Fruit fly (Drosophila melanogaster) whole organism, embryonic: Measurements from ENCODE around the gene CG16984.
A peak's percentile ranks its signal among the peaks of the same experiment; 100 is the strongest.

Experiments used
- Ada2b ChIP-seq: fragments of 200-800 bp; sonication (Bioruptor generic); IDR thresholded peaks from 2 replicates; pipeline ENCODE4 v1.3.6; 2022; ENCODE audit warnings: missing biosample characterization, missing genetic modification characterization
- B-H2 ChIP-seq: fragments of 200-800 bp; sonication (Bioruptor generic); optimal IDR thresholded peaks from 2 replicates; lab custom pipeline; 2018; ENCODE audit warnings: missing biosample characterization, mild to moderate bottlenecking, missing genetic modification characterization
- CG1024 ChIP-seq: fragments of 200-800 bp; sonication (Bioruptor generic); IDR thresholded peaks from 2 replicates; pipeline ENCODE4 v1.3.6; 2022; ENCODE audit warnings: missing biosample characterization, missing genetic modification characterization
- CG10274 ChIP-seq: fragments of 200-800 bp; sonication (Bioruptor generic); optimal IDR thresholded peaks from 3 replicates; lab custom pipeline; 2017; ENCODE audit warnings: missing biosample characterization, mild to moderate bottlenecking, missing genetic modification characterization
- CG10462 ChIP-seq: fragments of 200-800 bp; sonication (Bioruptor generic); optimal IDR thresholded peaks from 2 replicates; lab custom pipeline; 2016; ENCODE audit warnings: missing biosample characterization, missing genetic modification characterization
- CG12071 ChIP-seq: fragments of 200-800 bp; sonication (Bioruptor generic); optimal IDR thresholded peaks from 3 replicates; lab custom pipeline; 2018; ENCODE audit warnings: missing biosample characterization, mild to moderate bottlenecking, missing genetic modification characterization
- CG13287 ChIP-seq: fragments of 200-800 bp; sonication (Bioruptor generic); IDR thresholded peaks from 2 replicates; pipeline ENCODE4 v1.3.6; 2022; ENCODE audit warnings: missing biosample characterization, missing genetic modification characterization; ENCODE audit not compliant: partially characterized antibody
- CG14667 ChIP-seq: fragments of 200-800 bp; sonication (Bioruptor generic); IDR thresholded peaks from 2 replicates; pipeline ENCODE4 v1.3.6; 2022; ENCODE audit warnings: missing biosample characterization, missing genetic modification characterization
- CG15073 ChIP-seq: fragments of 200-800 bp; sonication (Bioruptor generic); optimal IDR thresholded peaks from 2 replicates; lab custom pipeline; 2016; ENCODE audit warnings: missing biosample characterization, missing genetic modification characterization
- CG17359 ChIP-seq: fragments of 200-800 bp; sonication (Bioruptor generic); optimal IDR thresholded peaks from 3 replicates; lab custom pipeline; 2018; ENCODE audit warnings: missing biosample characterization, mild to moderate bottlenecking, missing genetic modification characterization, moderate library complexity
- CG1832 ChIP-seq: fragments of 200-800 bp; sonication (Bioruptor generic); optimal IDR thresholded peaks from 2 replicates; lab custom pipeline; 2017; ENCODE audit warnings: missing biosample characterization, mild to moderate bottlenecking, missing genetic modification characterization, inconsistent platforms
- CG2116 ChIP-seq: fragments of 200-800 bp; sonication (Bioruptor generic); optimal IDR thresholded peaks from 3 replicates; lab custom pipeline; 2018; ENCODE audit warnings: missing biosample characterization, mild to moderate bottlenecking, missing genetic modification characterization
- CG30431 ChIP-seq: fragments of 200-800 bp; sonication (Bioruptor generic); optimal IDR thresholded peaks from 2 replicates; lab custom pipeline; 2017; ENCODE audit warnings: missing biosample characterization, missing genetic modification characterization
- CG34422 ChIP-seq: fragments of 200-800 bp; sonication (Bioruptor generic); IDR thresholded peaks from 3 replicates; pipeline ENCODE4 v1.3.6; 2022; ENCODE audit warnings: missing biosample characterization, missing genetic modification characterization
- CG4282 ChIP-seq: fragments of 200-800 bp; sonication (Bioruptor generic); optimal IDR thresholded peaks from 2 replicates; lab custom pipeline; 2016; ENCODE audit warnings: missing biosample characterization, missing genetic modification characterization
- CG4404 ChIP-seq: fragments of 200-800 bp; sonication (Bioruptor generic); IDR thresholded peaks from 2 replicates; pipeline ENCODE4 v1.3.6; 2022; ENCODE audit warnings: missing biosample characterization, missing genetic modification characterization
- CG4617 ChIP-seq: fragments of 200-800 bp; sonication (Bioruptor generic); optimal IDR thresholded peaks from 3 replicates; lab custom pipeline; 2016; ENCODE audit warnings: missing biosample characterization, missing genetic modification characterization, borderline replicate concordance
- CG6654 ChIP-seq: fragments of 200-800 bp; sonication (Bioruptor generic); optimal IDR thresholded peaks from 2 replicates; lab custom pipeline; 2017; ENCODE audit warnings: missing biosample characterization, mild to moderate bottlenecking, missing genetic modification characterization
- CG7372 ChIP-seq: fragments of 200-800 bp; sonication (Bioruptor generic); IDR thresholded peaks from 2 replicates; pipeline ENCODE4 v1.3.6; 2022; ENCODE audit warnings: missing biosample characterization, missing genetic modification characterization
- CG8089 ChIP-seq: fragments of 200-800 bp; sonication (Bioruptor generic); optimal IDR thresholded peaks from 3 replicates; lab custom pipeline; 2016; ENCODE audit warnings: missing biosample characterization, missing genetic modification characterization
- CG8359 ChIP-seq: fragments of 200-800 bp; sonication (Bioruptor generic); optimal IDR thresholded peaks from 2 replicates; lab custom pipeline; 2017; ENCODE audit warnings: missing biosample characterization, mild to moderate bottlenecking, missing genetic modification characterization, borderline replicate concordance
- CG9932 ChIP-seq: fragments of 200-800 bp; sonication (Bioruptor generic); IDR thresholded peaks from 2 replicates; pipeline ENCODE4 v1.3.6; 2022; ENCODE audit warnings: missing biosample characterization, missing genetic modification characterization
- Dad ChIP-seq: fragments of 200-800 bp; sonication (Bioruptor generic); optimal IDR thresholded peaks from 3 replicates; lab custom pipeline; 2016; ENCODE audit warnings: missing biosample characterization, missing genetic modification characterization
- Dll ChIP-seq: fragments of 200-800 bp; sonication (Bioruptor generic); IDR thresholded peaks from 4 replicates; pipeline ENCODE4 v1.3.6; 2022; ENCODE audit warnings: missing biosample characterization, missing genetic modification characterization; ENCODE audit not compliant: partially characterized antibody
- Dp ChIP-seq: fragments of 200-800 bp; sonication (Bioruptor generic); optimal IDR thresholded peaks from 2 replicates; lab custom pipeline; 2018; ENCODE audit warnings: missing biosample characterization, mild to moderate bottlenecking, missing genetic modification characterization, moderate library complexity
- E2f2 ChIP-seq: fragments of 200-800 bp; sonication (Bioruptor generic); IDR thresholded peaks from 2 replicates; pipeline ENCODE4 v1.3.6; 2022; ENCODE audit warnings: missing biosample characterization, missing genetic modification characterization
- Ets65A ChIP-seq: fragments of 200-800 bp; sonication (Bioruptor generic); peaks from one replicate; lab custom pipeline; 2016; ENCODE audit warnings: missing biosample characterization, missing genetic modification characterization
- Gug ChIP-seq: fragments of 200-800 bp; sonication (Bioruptor generic); IDR thresholded peaks from 4 replicates; pipeline ENCODE4 v1.3.6; 2022; ENCODE audit warnings: missing biosample characterization, missing genetic modification characterization
- Hmx ChIP-seq: fragments of 200-800 bp; sonication (Bioruptor generic); optimal IDR thresholded peaks from 2 replicates; lab custom pipeline; 2016; ENCODE audit warnings: missing biosample characterization, missing genetic modification characterization
- Hr51 ChIP-seq, 2 experiments: fragments of 200-800 bp; sonication (Bioruptor generic); optimal IDR thresholded peaks; 2 replicates in 1 of 2; 3 replicates in 1 of 2; lab custom pipeline; 2016 to 2018; ENCODE audit warnings: missing biosample characterization in 2 of 2, missing genetic modification characterization in 2 of 2, mild to moderate bottlenecking in 1 of 2, moderate library complexity in 1 of 2
- Hr78 ChIP-seq, 2 experiments: fragments of 200-800 bp in 1 of 2; fragments of >200 bp in 1 of 2; sonication (Bioruptor generic) in 1 of 2; optimal IDR thresholded peaks; 2 replicates each; lab custom pipeline; 2017 to 2019; ENCODE audit warnings: missing biosample characterization in 2 of 2, missing genetic modification characterization in 2 of 2, mild to moderate bottlenecking in 1 of 2, moderate library complexity in 1 of 2
- Mrtf ChIP-seq: fragments of 200-800 bp; sonication (Bioruptor generic); IDR thresholded peaks from 3 replicates; pipeline ENCODE4 v1.3.6; 2022; ENCODE audit warnings: missing biosample characterization, missing genetic modification characterization
- Myb ChIP-seq: fragments of 200-800 bp; sonication (Bioruptor generic); optimal IDR thresholded peaks from 2 replicates; lab custom pipeline; 2016; ENCODE audit warnings: missing biosample characterization, missing genetic modification characterization
- Oaz ChIP-seq: fragments of 200-800 bp; sonication (Bioruptor generic); IDR thresholded peaks from 2 replicates; pipeline ENCODE4 v1.3.6; 2022; ENCODE audit warnings: missing biosample characterization, missing genetic modification characterization
- Sox102F ChIP-seq: fragments of 200-800 bp; sonication (Bioruptor generic); optimal IDR thresholded peaks from 2 replicates; lab custom pipeline; 2018; ENCODE audit warnings: missing biosample characterization, mild to moderate bottlenecking, missing genetic modification characterization, moderate library complexity
- Vsx1 ChIP-seq: fragments of 200-800 bp; sonication (Bioruptor generic); optimal IDR thresholded peaks from 2 replicates; lab custom pipeline; 2017; ENCODE audit warnings: missing biosample characterization, mild to moderate bottlenecking, missing genetic modification characterization, missing genetic modification reagents
- cg ChIP-seq: fragments of 200-800 bp; sonication (Bioruptor generic); optimal IDR thresholded peaks from 3 replicates; lab custom pipeline; 2019; ENCODE audit warnings: missing biosample characterization, mild to moderate bottlenecking, missing genetic modification characterization, moderate library complexity
- disco-r ChIP-seq: fragments of 200-800 bp; sonication (Bioruptor generic); optimal IDR thresholded peaks from 2 replicates; lab custom pipeline; 2016; ENCODE audit warnings: missing biosample characterization, missing genetic modification characterization
- fu2 ChIP-seq: fragments of 200-800 bp; sonication (Bioruptor generic); optimal IDR thresholded peaks from 2 replicates; lab custom pipeline; 2016; ENCODE audit warnings: missing biosample characterization, missing genetic modification characterization
- grau ChIP-seq: fragments of 200-800 bp; optimal IDR thresholded peaks from 3 replicates; lab custom pipeline; 2019; ENCODE audit warnings: missing biosample characterization, mild to moderate bottlenecking, missing genetic modification characterization, moderate library complexity
- hbn ChIP-seq: fragments of 200-800 bp; sonication (Bioruptor generic); IDR thresholded peaks from 2 replicates; pipeline ENCODE4 v1.3.6; 2022; ENCODE audit warnings: missing biosample characterization, missing genetic modification characterization; ENCODE audit not compliant: partially characterized antibody
- lmd ChIP-seq: fragments of 200-800 bp; sonication (Bioruptor generic); IDR thresholded peaks from 2 replicates; pipeline ENCODE4 v1.3.6; 2022; ENCODE audit warnings: missing biosample characterization, missing genetic modification characterization
- mam ChIP-seq: fragments of 200-800 bp; sonication (Bioruptor generic); optimal IDR thresholded peaks from 3 replicates; lab custom pipeline; 2016; ENCODE audit warnings: missing biosample characterization, missing genetic modification characterization
- pum ChIP-seq: fragments of 200-800 bp; sonication (Bioruptor generic); optimal IDR thresholded peaks from 2 replicates; lab custom pipeline; 2016; ENCODE audit warnings: missing biosample characterization, missing genetic modification characterization
- repo ChIP-seq: fragments of 200-800 bp; sonication (Bioruptor generic); optimal IDR thresholded peaks from 2 replicates; lab custom pipeline; 2016; ENCODE audit warnings: missing biosample characterization, missing genetic modification characterization
- sens-2 ChIP-seq: fragments of 200-800 bp; sonication (Bioruptor generic); IDR thresholded peaks from 2 replicates; pipeline ENCODE4 v1.3.6; 2022; ENCODE audit warnings: missing biosample characterization, missing genetic modification characterization
- stc ChIP-seq: fragments of 200-800 bp; sonication (Bioruptor generic); IDR thresholded peaks from 2 replicates; pipeline ENCODE4 v1.3.6; 2022; ENCODE audit warnings: missing biosample characterization, missing genetic modification characterization
- vnd ChIP-seq: fragments of 200-800 bp; sonication (Bioruptor generic); IDR thresholded peaks from 3 replicates; pipeline ENCODE4 v1.3.6; 2022; ENCODE audit warnings: missing biosample characterization, missing genetic modification characterization; ENCODE audit not compliant: partially characterized antibody
- z ChIP-seq: fragments of 200-800 bp; sonication (Bioruptor generic); IDR thresholded peaks from 3 replicates; pipeline ENCODE4 v1.3.6; 2022; ENCODE audit warnings: missing biosample characterization, missing genetic modification characterization
- zfh1 ChIP-seq: fragments of 200-800 bp; sonication (Bioruptor generic); IDR thresholded peaks from 3 replicates; pipeline ENCODE4 v1.3.6; 2022; ENCODE audit warnings: missing biosample characterization, missing genetic modification characterization

The CG16984 gene

DNA sequence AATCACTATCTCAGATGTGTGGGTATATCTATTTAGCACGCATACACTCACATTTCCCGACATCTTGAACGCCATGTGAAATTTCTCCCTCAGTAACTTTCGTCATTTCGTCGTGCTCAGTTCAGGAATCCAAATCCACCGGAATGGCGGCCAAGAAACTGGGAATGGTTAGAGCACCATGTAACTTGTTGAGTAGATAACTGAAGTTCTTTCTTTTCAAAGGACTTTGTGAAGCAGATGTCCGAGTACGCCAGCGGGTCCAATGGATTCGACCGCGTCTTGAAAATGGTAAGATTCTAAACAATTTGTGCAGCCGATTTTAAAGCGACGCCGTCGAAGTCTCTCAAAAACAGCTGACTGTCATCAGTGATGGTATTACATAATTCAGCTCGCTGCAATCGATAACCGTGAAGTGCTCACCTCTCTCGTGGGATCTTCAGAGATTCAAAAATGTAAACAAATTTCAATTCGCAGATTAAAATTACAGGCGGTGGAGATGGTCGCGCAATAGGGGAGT, 3.7 kb downstream of the CG16984 start, which contains the start of the genes CG16985 and CG12182 (continued):
- 0 out of 2 replicates have a peak, but pooled peaks have one; percentile 36 for TF ChIP-seq hbn (GFP tag; lab: Robert Waterston, UW)
- no peak for TF ChIP-seq sens-2 (GFP tag; lab: Robert Waterston, UW)
- TF ChIP-seq Dad (GFP tag; lab: Kevin White, UChicago): no peak
- TF ChIP-seq lmd (GFP tag; lab: Robert Waterston, UW): no peak
- TF ChIP-seq fu2 (GFP tag; lab: Kevin White, UChicago): no peak
- TF ChIP-seq CG7372 (GFP tag; lab: Robert Waterston, UW): no peak
- TF ChIP-seq Gug (GFP tag; lab: Robert Waterston, UW): no peak
- TF ChIP-seq Mrtf (GFP tag; lab: Robert Waterston, UW): no peak
- TF ChIP-seq grau (tag; lab: Kevin White, UChicago): peak; percentile 63
- TF ChIP-seq CG4404: no peak
- no peak for TF ChIP-seq CG15073 (GFP tag; lab: Kevin White, UChicago)
- no peak for TF ChIP-seq zfh1

DNA sequence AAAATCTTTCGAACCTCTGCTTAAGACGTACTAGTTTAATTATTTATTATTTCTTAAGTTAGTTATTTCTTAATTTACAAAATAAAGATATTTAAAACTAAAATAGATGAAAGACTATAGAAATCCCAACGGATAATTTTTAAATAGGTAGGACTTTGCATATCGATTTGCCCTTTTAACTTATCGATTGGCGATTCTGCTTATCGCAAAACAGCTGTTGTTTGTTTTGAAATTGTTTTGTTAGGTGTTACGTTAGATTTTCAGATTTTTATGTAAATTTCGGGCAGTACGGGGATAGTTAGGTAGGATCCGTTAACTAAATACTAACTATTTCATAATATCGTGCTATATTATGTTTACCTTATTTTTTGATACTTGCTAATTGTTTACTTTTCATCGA, 4.6 kb downstream of the CG16984 start, which contains the start of gene CG16986:
TSS of gene CG16986 (plus strand) at position 188 of the 400 bp plus-strand sequence.
- TF ChIP-seq Hr78 (GFP tag; optimal IDR thresholded peaks at IDR 0.05; lab: Kevin White, UChicago) (no peak), z (no peak), cg (GFP tag; lab: Kevin White, UChicago) (no peak), CG17359 (tag; lab: Kevin White, UChicago) (no peak), Ada2b (GFP tag; lab: Robert Waterston, UW) (no peak), B-H2 (GFP tag; lab: Kevin White, UChicago) (no peak), Oaz (GFP tag; lab: Robert Waterston, UW) (no peak), repo (GFP tag; lab: Kevin White, UChicago) (no peak), E2f2 (peak; percentile 31; the same call in 1 of the 2 replicates), hbn (GFP tag; lab: Robert Waterston, UW) (no peak), mam (no peak), CG4617 (GFP tag; lab: Kevin White, UChicago) (no peak), CG13287 (GFP tag; lab: Robert Waterston, UW) (peak; percentile 37; the same call in 1 of the 2 replicates), CG6654 (GFP tag; lab: Kevin White, UChicago) (no peak), stc (GFP tag; lab: Robert Waterston, UW) (no peak), Vsx1 (GFP tag; lab: Kevin White, UChicago) (no peak), CG1832 (GFP tag; lab: Kevin White, UChicago) (no peak), CG14667 (GFP tag; lab: Robert Waterston, UW) (no peak), CG12071 (GFP tag; lab: Kevin White, UChicago) (no peak), CG4282 (GFP tag; lab: Kevin White, UChicago) (no peak), CG8359 (GFP tag; lab: Kevin White, UChicago) (no peak), CG30431 (GFP tag; lab: Kevin White, UChicago) (no peak), disco-r (GFP tag; lab: Kevin White, UChicago) (no peak), Hr51 (GFP tag; optimal IDR thresholded peaks at IDR 0.05; lab: Kevin White, UChicago) (no peak), Dp (GFP tag; lab: Kevin White, UChicago) (peak; percentile 11), pum (GFP tag; lab: Kevin White, UChicago) (no peak), CG34422 (GFP tag; lab: Robert Waterston, UW) (no peak), CG10274 (GFP tag; lab: Kevin White, UChicago) (no peak), Myb (GFP tag; lab: Kevin White, UChicago) (peak; percentile 38), CG2116 (GFP tag; lab: Kevin White, UChicago) (peak; percentile 33), Hmx (GFP tag; lab: Kevin White, UChicago) (no peak), CG9932 (no peak), Ets65A (GFP tag; lab: Kevin White, UChicago) (peak; percentile 61), Sox102F (no peak), Dll (peak; percentile 48; the same call in 3 of the 4 replicates), CG1024 (no peak), vnd (no peak), CG10462 (no peak), CG8089 (no peak)
